Fruit fly (Drosophila melanogaster): Measurements from ENCODE around the gene crp.

The crp gene

dm6 chr2L:16271486-16271806 lies 16.1 kb downstream of the crp start:
- TF ChIP-seq ash1 (GFP tag; optimal IDR thresholded peaks at IDR 0.05) (peak; percentile 43), CG17802 (tag; optimal IDR thresholded peaks at IDR 0.05) (no peak), Dp (GFP tag; optimal IDR thresholded peaks at IDR 0.05) (peak; percentile 21), CG34376 (GFP tag; optimal IDR thresholded peaks at IDR 0.05) (peak; percentile 44), crp (GFP tag; optimal IDR thresholded peaks at IDR 0.05) (peak; percentile 23 to 88), CG8478 (optimal IDR thresholded peaks at IDR 0.05) (peak; percentile 63), sd (tag; optimal IDR thresholded peaks at IDR 0.05) (peak; percentile 88), danr (GFP tag; IDR thresholded peaks at IDR 0.05) (no peak), CG6854 (GFP tag; optimal IDR thresholded peaks at IDR 0.05) (peak; percentile 17), nom (GFP tag; optimal IDR thresholded peaks at IDR 0.05) (peak; percentile 41), bigmax (GFP tag; optimal IDR thresholded peaks at IDR 0.05) (peak; percentile 17), Deaf1 (tag; optimal IDR thresholded peaks at IDR 0.05) (peak; percentile 4), bbx (GFP tag; IDR thresholded peaks at IDR 0.05; ENCODE audit: partially characterized antibody) (no peak), pfk (GFP tag; optimal IDR thresholded peaks at IDR 0.05) (peak; percentile 89), abd-A (tag; optimal IDR thresholded peaks at IDR 0.05) (peak; percentile 77), CG7987 (GFP tag; optimal IDR thresholded peaks at IDR 0.05) (peak; percentile 81), CG13624 (GFP tag; optimal IDR thresholded peaks at IDR 0.05) (no peak), cg (GFP tag; optimal IDR thresholded peaks at IDR 0.05) (peak; percentile 98), scrt (GFP tag; optimal IDR thresholded peaks at IDR 0.05) (no peak), CrebB (tag; optimal IDR thresholded peaks at IDR 0.05) (peak; percentile 16), zen2 (GFP tag; IDR thresholded peaks at IDR 0.05; ENCODE audit: partially characterized antibody) (no peak), HmgZ (tag; optimal IDR thresholded peaks at IDR 0.05) (peak; percentile 19), Sox102F (GFP tag; optimal IDR thresholded peaks at IDR 0.05) (no peak), Atf3 (GFP tag; optimal IDR thresholded peaks at IDR 0.05) (no peak), CG16815 (GFP tag; optimal IDR thresholded peaks at IDR 0.05) (no peak), CG8290 (GFP tag; optimal IDR thresholded peaks at IDR 0.05) (no peak), CG8290 (tag; optimal IDR thresholded peaks at IDR 0.05) (peak in 1 of 2 experiments; percentile 63), CG5180 (GFP tag; optimal IDR thresholded peaks at IDR 0.05) (peak; percentile 1), CG7357 (GFP tag; IDR thresholded peaks at IDR 0.05) (no peak), sqz (GFP tag; optimal IDR thresholded peaks at IDR 0.05) (peak; percentile 48), Lpt (GFP tag; optimal IDR thresholded peaks at IDR 0.05) (no peak), HLHmδ (GFP tag; optimal IDR thresholded peaks at IDR 0.05) (peak; percentile 86), kni (GFP tag; optimal IDR thresholded peaks at IDR 0.05) (peak; percentile 48), Jarid2 (GFP tag; optimal IDR thresholded peaks at IDR 0.05) (no peak), CG31441 (GFP tag; IDR thresholded peaks at IDR 0.05) (no peak), CG3726 (GFP tag; IDR thresholded peaks at IDR 0.05) (no peak), dm (GFP tag; optimal IDR thresholded peaks at IDR 0.05) (peak; percentile 62), CG4617 (GFP tag; optimal IDR thresholded peaks at IDR 0.05; ENCODE audit: borderline replicate concordance) (no peak), TFAM (GFP tag; optimal IDR thresholded peaks at IDR 0.05) (no peak), Xrp1 (GFP tag; IDR thresholded peaks at IDR 0.05) (no peak), twi (tag; optimal IDR thresholded peaks at IDR 0.05) (peak; percentile 90), CTCF (GFP tag; optimal IDR thresholded peaks at IDR 0.05) (peak; percentile 5), CG17912 (GFP tag; optimal IDR thresholded peaks at IDR 0.05) (peak; percentile 6), CG13894 (tag; optimal IDR thresholded peaks at IDR 0.05) (peak; percentile 55), Med (GFP tag) (peak; percentile 78), CG34422 (GFP tag; IDR thresholded peaks at IDR 0.05) (no peak), nau (GFP tag; optimal IDR thresholded peaks at IDR 0.05) (peak; percentile 51), pnt (GFP tag; optimal IDR thresholded peaks at IDR 0.05) (no peak), repo (GFP tag; optimal IDR thresholded peaks at IDR 0.05) (no peak), Hr78 (GFP tag; optimal IDR thresholded peaks at IDR 0.05) (peak in 1 of 2 experiments; percentile 20), cwo (GFP tag; optimal IDR thresholded peaks at IDR 0.05) (peak; percentile 50)

Measured in whole organism, embryonic.